Worm (Caenorhabditis elegans) whole organism, L1 larva: ENCODE results near the gene klp-7.

Experiments
- C34B4.2 ChIP-seq: sonication (generic microtip); optimal IDR thresholded peaks from 2 replicates; lab custom pipeline; 2017; ENCODE audit warnings: mild to moderate bottlenecking, missing genetic modification characterization, missing compliant biosample characterization
- Y116A8C.19 ChIP-seq: sonication (generic microtip); optimal IDR thresholded peaks from 2 replicates; lab custom pipeline; 2016; ENCODE audit warnings: missing compliant biosample characterization, missing genetic modification characterization, borderline replicate concordance
- alr-1 ChIP-seq: fragments of 200-800 bp; sonication (Bioruptor generic); optimal IDR thresholded peaks from 2 replicates; lab custom pipeline; 2018; ENCODE audit warnings: borderline replicate concordance, mild to moderate bottlenecking, missing genetic modification characterization, missing compliant biosample characterization
- aly-2 ChIP-seq: fragments of 150-350 bp; optimal IDR thresholded peaks from 2 replicates; lab custom pipeline; 2014; ENCODE audit warnings: missing biosample characterization, missing genetic modification characterization
- ceh-63 ChIP-seq: fragments of 200-800 bp; sonication (Bioruptor generic); optimal IDR thresholded peaks from 2 replicates; lab custom pipeline; 2018; ENCODE audit warnings: mild to moderate bottlenecking, missing genetic modification characterization, missing compliant biosample characterization
- ceh-82 ChIP-seq, 3 experiments: fragments of 150-350 bp in 1 of 3; sonication (generic microtip) in 2 of 3; optimal IDR thresholded peaks; 2 replicates each; lab custom pipeline; 2014 to 2017; ENCODE audit warnings: missing biosample characterization in 3 of 3, missing genetic modification characterization in 3 of 3
- efl-1 ChIP-seq, 4 experiments: fragments of 150-350 bp; optimal IDR thresholded peaks in 3 of 4; peaks in 1 of 4; 1 replicate in 1 of 4; 2 replicates in 3 of 4; lab custom pipeline; 2014; ENCODE audit warnings: missing biosample characterization in 2 of 4, missing genetic modification characterization in 2 of 4, missing genetic modification reagents in 2 of 4
- efl-3 ChIP-seq: fragments of 200-800 bp; sonication (Bioruptor generic); optimal IDR thresholded peaks from 2 replicates; lab custom pipeline; 2018; ENCODE audit warnings: mild to moderate bottlenecking, missing genetic modification characterization, missing compliant biosample characterization
- egl-13 ChIP-seq: sonication (generic microtip); optimal IDR thresholded peaks from 2 replicates; lab custom pipeline; 2016; ENCODE audit warnings: missing genotype, missing genetic modification reagents, missing genetic modification characterization, missing compliant biosample characterization
- elt-2 ChIP-seq: sonication (generic microtip); optimal IDR thresholded peaks from 2 replicates; lab custom pipeline; 2016; ENCODE audit warnings: missing genetic modification characterization, mild to moderate bottlenecking, inconsistent platforms, missing compliant biosample characterization, missing genetic modification reagents
- fkh-4 ChIP-seq: sonication (generic microtip); optimal IDR thresholded peaks from 2 replicates; lab custom pipeline; 2016; ENCODE audit warnings: missing compliant biosample characterization, missing genetic modification characterization, borderline replicate concordance
- fkh-8 ChIP-seq: sonication (generic microtip); optimal IDR thresholded peaks from 2 replicates; lab custom pipeline; 2016; ENCODE audit warnings: mild to moderate bottlenecking, missing genetic modification characterization, missing compliant biosample characterization
- fos-1 ChIP-seq: fragments of 150-350 bp; optimal IDR thresholded peaks from 2 replicates; lab custom pipeline; 2014; ENCODE audit warnings: missing biosample characterization, missing genetic modification characterization
- grh-1 ChIP-seq: fragments of 200-800 bp; sonication (Bioruptor generic); IDR thresholded peaks from 2 replicates; pipeline ENCODE4 v1.3.6; 2022; ENCODE audit warnings: missing genetic modification reagents, missing genetic modification characterization, missing compliant biosample characterization
- irx-1 ChIP-seq: sonication (generic microtip); optimal IDR thresholded peaks from 2 replicates; lab custom pipeline; 2016; ENCODE audit warnings: missing genetic modification characterization, missing compliant biosample characterization
- jun-1 ChIP-seq: fragments of 150-350 bp; optimal IDR thresholded peaks from 2 replicates; lab custom pipeline; 2014; ENCODE audit warnings: missing biosample characterization, missing genetic modification reagents, missing genetic modification characterization
- lin-13 ChIP-seq: fragments of 150-350 bp; optimal IDR thresholded peaks from 2 replicates; lab custom pipeline; 2014; ENCODE audit warnings: missing biosample characterization, missing genetic modification reagents, missing genetic modification characterization
- lin-14 ChIP-seq: fragments of 200-800 bp; sonication (Bioruptor generic); optimal IDR thresholded peaks from 2 replicates; lab custom pipeline; 2018; ENCODE audit warnings: mild to moderate bottlenecking, missing genetic modification characterization, moderate library complexity, missing compliant biosample characterization
- lin-15B ChIP-seq: fragments of 150-350 bp; sonication (generic microtip); optimal IDR thresholded peaks from 3 replicates; lab custom pipeline; 2014; ENCODE audit warnings: missing biosample characterization, missing genetic modification characterization
- lin-35 ChIP-seq, 2 experiments: fragments of 150-350 bp; optimal IDR thresholded peaks; 2 replicates each; lab custom pipeline; 2014; ENCODE audit warnings: missing biosample characterization in 2 of 2, missing genetic modification characterization in 2 of 2, missing genetic modification reagents in 2 of 2
- lin-39 ChIP-seq: fragments of 150-350 bp; optimal IDR thresholded peaks from 2 replicates; lab custom pipeline; 2014; ENCODE audit warnings: missing biosample characterization, missing genetic modification reagents, missing genetic modification characterization
- lir-3 ChIP-seq: sonication (generic microtip); optimal IDR thresholded peaks from 2 replicates; lab custom pipeline; 2016; ENCODE audit warnings: mild to moderate bottlenecking, missing genetic modification characterization, moderate library complexity, missing compliant biosample characterization; ENCODE audit not compliant: poor library complexity
- lsy-2 ChIP-seq, 2 experiments: fragments of 150-350 bp; optimal IDR thresholded peaks; 2 replicates each; lab custom pipeline; 2014; ENCODE audit warnings: missing biosample characterization in 2 of 2, missing genetic modification characterization in 2 of 2
- mab-9 ChIP-seq: fragments of 200-800 bp; sonication (Bioruptor generic); IDR thresholded peaks from 2 replicates; pipeline ENCODE4 v1.3.6; 2022; ENCODE audit warnings: missing genetic modification reagents, missing genetic modification characterization, missing compliant biosample characterization
- mep-1 ChIP-seq: fragments of 150-350 bp; optimal IDR thresholded peaks from 2 replicates; lab custom pipeline; 2014; ENCODE audit warnings: missing biosample characterization, missing genetic modification characterization
- nhr-11 ChIP-seq: fragments of 150-350 bp; optimal IDR thresholded peaks from 2 replicates; lab custom pipeline; 2014; ENCODE audit warnings: missing biosample characterization, missing genetic modification characterization
- nhr-12 ChIP-seq: sonication (generic microtip); optimal IDR thresholded peaks from 2 replicates; lab custom pipeline; 2017; ENCODE audit warnings: missing biosample characterization, missing genetic modification characterization
- nhr-19 ChIP-seq: fragments of 200-800 bp; sonication (Bioruptor generic); conservative IDR thresholded peaks from 2 replicates; pipeline ENCODE4 v1.3.6; 2022; ENCODE audit warnings: missing genetic modification characterization, missing compliant biosample characterization
- nhr-20 ChIP-seq: sonication (generic microtip); optimal IDR thresholded peaks from 2 replicates; lab custom pipeline; 2016; ENCODE audit warnings: mild to moderate bottlenecking, missing genetic modification characterization, missing compliant biosample characterization
- nhr-71 ChIP-seq: sonication (generic microtip); optimal IDR thresholded peaks from 2 replicates; lab custom pipeline; 2016; ENCODE audit warnings: mild to moderate bottlenecking, missing genetic modification characterization, moderate library complexity, missing compliant biosample characterization
- nhr-84 ChIP-seq: sonication (generic microtip); optimal IDR thresholded peaks from 2 replicates; lab custom pipeline; 2017; ENCODE audit warnings: missing biosample characterization, missing genetic modification characterization
- rnt-1 ChIP-seq: sonication (generic microtip); optimal IDR thresholded peaks from 2 replicates; lab custom pipeline; 2016; ENCODE audit warnings: mild to moderate bottlenecking, missing genetic modification characterization, moderate library complexity, missing compliant biosample characterization
- snu-23 ChIP-seq: sonication (generic microtip); optimal IDR thresholded peaks from 2 replicates; lab custom pipeline; 2016; ENCODE audit warnings: missing genetic modification characterization, missing compliant biosample characterization
- swsn-7 ChIP-seq: sonication (generic microtip); optimal IDR thresholded peaks from 2 replicates; lab custom pipeline; 2016; ENCODE audit warnings: missing genetic modification characterization, missing compliant biosample characterization
- tbx-2 ChIP-seq: sonication (generic microtip); optimal IDR thresholded peaks from 2 replicates; lab custom pipeline; 2016; ENCODE audit warnings: missing genetic modification characterization, missing compliant biosample characterization
- unc-130 ChIP-seq: fragments of 150-350 bp; optimal IDR thresholded peaks from 2 replicates; lab custom pipeline; 2017; ENCODE audit warnings: missing biosample characterization, missing genetic modification characterization, inconsistent platforms
- unc-98 ChIP-seq: fragments of 200-800 bp; sonication (Bioruptor generic); IDR thresholded peaks from 2 replicates; pipeline ENCODE4 v1.3.6; 2022; ENCODE audit warnings: missing genetic modification characterization, missing compliant biosample characterization
- xbp-1 ChIP-seq: sonication (generic microtip); optimal IDR thresholded peaks from 2 replicates; lab custom pipeline; 2016; ENCODE audit warnings: missing genetic modification characterization, missing compliant biosample characterization
- ztf-4 ChIP-seq: fragments of 150-350 bp; optimal IDR thresholded peaks from 2 replicates; lab custom pipeline; 2014; ENCODE audit warnings: missing biosample characterization, missing genetic modification characterization

Gene klp-7

DNA sequence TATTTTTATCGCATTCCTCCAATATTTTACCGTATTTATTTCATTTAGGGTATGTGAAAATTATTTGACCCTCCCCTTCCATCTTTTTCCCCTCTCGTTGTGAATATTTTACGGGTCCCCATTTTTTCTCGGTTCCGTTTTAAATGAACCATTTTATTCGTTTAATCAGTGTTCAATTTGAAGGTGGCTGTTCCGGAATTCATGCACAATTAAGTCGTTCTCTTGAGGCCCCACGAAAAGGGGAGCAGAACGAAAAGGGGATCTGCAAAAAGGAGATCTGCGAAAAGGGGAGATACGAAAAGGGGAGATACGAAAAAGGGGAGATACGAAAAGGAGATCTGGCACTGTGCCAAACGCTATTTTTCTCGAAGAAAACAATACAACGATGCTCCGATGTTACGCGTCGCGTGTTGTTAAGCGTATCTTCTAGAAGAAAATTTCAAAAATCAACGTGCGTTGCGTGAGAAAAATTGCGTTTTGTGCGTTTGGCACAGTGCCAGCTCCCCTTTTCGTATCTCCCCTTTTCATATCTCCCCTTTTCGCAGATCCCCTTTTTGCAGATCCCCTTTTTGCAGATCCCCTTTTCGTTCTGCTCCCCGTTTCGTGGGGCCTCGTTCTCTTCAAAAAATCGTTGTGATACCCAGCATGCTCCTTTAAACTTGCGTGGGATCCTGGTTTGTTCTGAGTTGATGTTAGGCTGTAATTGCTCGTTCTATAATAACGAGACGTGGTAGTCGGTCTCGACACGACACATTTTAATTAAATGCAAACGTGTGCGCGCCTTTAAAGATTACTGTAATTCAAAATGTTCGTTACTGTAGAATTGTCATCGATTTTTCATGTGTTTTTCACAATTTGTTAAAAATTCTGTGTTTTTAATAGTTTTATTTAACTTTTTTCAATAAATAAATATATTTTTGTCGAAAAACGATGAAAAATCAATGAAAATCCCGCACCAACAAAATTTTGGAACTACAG lies 5.4 kb downstream of the klp-7 start (continued):
- TF ChIP-seq ceh-63 (GFP tag; lab: Kevin White, UChicago) (no peak), nhr-11 (tag; lab: Kevin White, UChicago) (no peak), nhr-20 (tag; lab: Kevin White, UChicago) (no peak)

DNA sequence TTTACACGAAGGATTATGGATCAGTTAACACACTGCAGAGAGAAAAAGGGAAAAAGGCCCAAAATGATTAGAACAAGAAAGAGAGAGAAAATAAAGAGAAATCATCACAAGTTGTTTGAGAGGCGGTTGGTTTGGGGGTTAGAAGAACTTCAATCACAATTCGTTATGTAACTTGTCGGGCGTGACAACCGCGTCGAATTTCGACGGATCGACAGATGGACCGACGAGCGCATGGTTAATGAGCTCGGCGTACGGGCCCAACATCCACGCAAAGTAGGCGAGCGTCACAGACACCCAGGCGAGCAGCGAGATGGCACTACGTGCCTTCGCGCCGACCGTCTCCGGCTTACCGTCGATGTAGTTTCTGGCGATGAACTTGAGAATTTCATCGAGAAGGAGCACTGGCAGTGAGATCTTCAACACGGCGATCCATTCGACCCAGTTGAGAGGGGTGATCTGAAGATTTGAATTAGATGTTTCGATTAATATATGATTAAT lies 7.1 kb downstream of the klp-7 start:
- TF ChIP-seq lin-15B (no peak), lsy-2 (tag; optimal IDR thresholded peaks at IDR 0.05; lab: Kevin White, UChicago) (no peak), fkh-8 (tag; lab: Kevin White, UChicago) (no peak)

ce11 chrIII:10813886-10814285 lies 8.2 kb downstream of the klp-7 start:
- TF ChIP-seq aly-2 (tag; lab: Kevin White, UChicago), result peak; percentile 18
- no peak for TF ChIP-seq elt-2 (tag; lab: Kevin White, UChicago)

DNA sequence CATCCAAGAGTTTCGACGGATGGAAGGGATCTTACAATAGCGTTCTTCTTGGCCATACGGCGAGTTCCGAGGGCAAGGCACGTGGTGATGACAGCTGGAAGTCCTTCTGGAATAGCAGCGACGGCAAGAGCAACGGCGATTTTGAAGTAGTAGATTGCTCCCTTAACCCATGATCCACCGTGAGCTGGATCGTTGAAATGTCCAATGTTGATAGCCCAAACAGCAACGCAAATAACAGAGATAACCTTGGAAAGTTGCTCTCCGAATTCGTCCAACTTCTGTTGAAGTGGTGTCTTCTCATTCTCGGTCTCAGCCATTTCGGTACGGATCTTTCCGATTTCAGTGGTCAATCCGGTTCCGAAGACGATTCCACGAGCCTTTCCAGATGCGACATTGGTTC lies 9.5 kb downstream of the klp-7 start:
- no peak for TF ChIP-seq Y116A8C.19 (tag; lab: Kevin White, UChicago)
- TF ChIP-seq mab-9 (GFP tag; lab: Robert Waterston, UW), result no peak
- TF ChIP-seq rnt-1 (tag; lab: Kevin White, UChicago), result peak; percentile 5
- no peak for TF ChIP-seq jun-1 (tag; lab: Kevin White, UChicago)

- TF ChIP-seq ceh-63 (GFP tag; lab: Kevin White, UChicago), result no peak
- TF ChIP-seq mab-9 (GFP tag; lab: Robert Waterston, UW), result no peak
- TF ChIP-seq lin-13 (GFP tag; lab: Kevin White, UChicago), result peak; percentile 30
- no peak for TF ChIP-seq nhr-84 (tag; lab: Kevin White, UChicago)
- TF ChIP-seq nhr-20 (tag; lab: Kevin White, UChicago), result peak; percentile 48
- no peak for TF ChIP-seq xbp-1 (tag; lab: Kevin White, UChicago)
- TF ChIP-seq lin-39, result peak; percentile 7
- peak; percentile 53 for TF ChIP-seq unc-130 (tag; lab: Kevin White, UChicago)
- TF ChIP-seq fos-1 (tag; lab: Kevin White, UChicago), result no peak
- TF ChIP-seq alr-1, result no peak
- no peak for TF ChIP-seq grh-1 (GFP tag; lab: Robert Waterston, UW)
- peak; percentile 40 for TF ChIP-seq aly-2 (tag; lab: Kevin White, UChicago)
- TF ChIP-seq nhr-11 (tag; lab: Kevin White, UChicago), result no peak
- TF ChIP-seq lin-35 (GFP tag; optimal IDR thresholded peaks at IDR 0.05; lab: Kevin White, UChicago), result peak in 1 of 2 experiments; percentile 29
- TF ChIP-seq lin-14 (GFP tag; lab: Kevin White, UChicago), result peak; percentile 87
- peak; percentile 46 for TF ChIP-seq ztf-4
- no peak for TF ChIP-seq irx-1 (tag; lab: Kevin White, UChicago)
- no peak for TF ChIP-seq egl-13 (tag; lab: Kevin White, UChicago)
- no peak for TF ChIP-seq fkh-4 (tag; lab: Kevin White, UChicago)
- TF ChIP-seq ceh-82 (tag; optimal IDR thresholded peaks at IDR 0.05; lab: Kevin White, UChicago), result peak in 1 of 3 experiments; percentile 0
- peak; percentile 87 for TF ChIP-seq nhr-71 (tag; lab: Kevin White, UChicago)
- TF ChIP-seq tbx-2 (tag; lab: Kevin White, UChicago), result peak; percentile 24
- TF ChIP-seq nhr-19 (GFP tag; lab: Robert Waterston, UW), result peak; percentile 61
- TF ChIP-seq lsy-2 (tag; optimal IDR thresholded peaks at IDR 0.05; lab: Kevin White, UChicago), result peak; percentile 48 to 64
- no peak for TF ChIP-seq C34B4.2 (tag; lab: Kevin White, UChicago)
- no peak for TF ChIP-seq nhr-12 (tag; lab: Kevin White, UChicago)
- peak; percentile 60 for TF ChIP-seq rnt-1 (tag; lab: Kevin White, UChicago)
- peak; percentile 19; the same call in 1 of the 2 replicates for TF ChIP-seq unc-98 (GFP tag; lab: Robert Waterston, UW)
- peak; percentile 33 for TF ChIP-seq mep-1 (tag; lab: Kevin White, UChicago)
- TF ChIP-seq swsn-7 (tag; lab: Kevin White, UChicago), result peak; percentile 31
- no peak for TF ChIP-seq Y116A8C.19 (tag; lab: Kevin White, UChicago)
- TF ChIP-seq lir-3 (tag; lab: Kevin White, UChicago), result peak; percentile 4
- TF ChIP-seq efl-3 (GFP tag; lab: Kevin White, UChicago), result no peak
- peak; percentile 13 to 21 for TF ChIP-seq efl-1 (optimal IDR thresholded peaks at IDR 0.05; lab: Kevin White, UChicago)
- TF ChIP-seq efl-1 (GFP tag; optimal IDR thresholded peaks at IDR 0.05 in 1 of 2; lab: Kevin White, UChicago), result peak; percentile 6 to 37
- TF ChIP-seq snu-23 (GFP tag; lab: Kevin White, UChicago), result peak; percentile 68
These were observed 10.3 kb downstream of the klp-7 start for ce11 chrIII:10816045-10816444.
